Worm (Caenorhabditis elegans): Measurements from ENCODE around the gene D1005.6.

DNA sequence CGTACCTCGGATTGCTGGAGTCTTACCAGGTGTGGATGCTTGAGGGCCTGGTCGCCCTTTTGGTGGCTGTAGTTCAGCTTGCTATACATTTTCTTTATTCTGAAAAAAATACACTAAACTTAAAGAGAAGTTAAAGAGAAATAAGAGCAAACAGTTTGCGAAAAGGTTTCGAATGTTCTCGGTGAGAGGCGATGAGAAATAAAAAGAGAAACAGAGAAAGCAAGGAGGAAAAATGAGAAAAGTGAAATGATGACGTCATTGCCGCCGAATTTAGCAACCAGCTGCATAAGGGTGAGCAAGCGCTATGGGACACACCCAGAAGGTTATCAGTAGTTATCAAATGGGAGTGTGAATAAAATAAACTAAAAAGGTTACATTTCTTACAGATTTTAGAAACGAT is 10.8 kb downstream of the D1005.6 start, which contains the start of gene cebp-1:
- TF ChIP-seq lsy-2 (tag; optimal IDR thresholded peaks at IDR 0.05) = no peak
- no peak for TF ChIP-seq hlh-1 (tag; optimal IDR thresholded peaks at IDR 0.05)
- TF ChIP-seq snpc-4 (tag; optimal IDR thresholded peaks at IDR 0.05) = no peak
- no peak for TF ChIP-seq unc-62 (GFP tag; optimal IDR thresholded peaks at IDR 0.05)
- TF ChIP-seq ztf-11 (tag; optimal IDR thresholded peaks at IDR 0.05) = no peak
- TF ChIP-seq elt-3 (tag; optimal IDR thresholded peaks at IDR 0.05) = no peak
- no peak for TF ChIP-seq sem-2 (GFP tag; optimal IDR thresholded peaks at IDR 0.05)
- TF ChIP-seq nhr-28 (tag; optimal IDR thresholded peaks at IDR 0.05) = no peak
- no peak for TF ChIP-seq nhr-237 (tag; optimal IDR thresholded peaks at IDR 0.05)
- TF ChIP-seq sptf-1 (tag; optimal IDR thresholded peaks at IDR 0.05) = no peak
- no peak for TF ChIP-seq nhr-12 (tag; optimal IDR thresholded peaks at IDR 0.05)
- no peak for TF ChIP-seq unc-39 (tag; optimal IDR thresholded peaks at IDR 0.05)
- no peak for TF ChIP-seq mls-2 (tag; optimal IDR thresholded peaks at IDR 0.05)

Measured in whole organism, mixed stage, embryonic.